Worm (Caenorhabditis elegans) whole organism, L4 larva: ENCODE results near the gene erg-28.

Experiments used
- D1046.2 ChIP-seq: fragments of 200-800 bp; sonication (Bioruptor generic); IDR thresholded peaks from 2 replicates; pipeline ENCODE4 v1.3.6; 2022; ENCODE audit warnings: missing genetic modification characterization, missing compliant biosample characterization
- F44E2.7 ChIP-seq: fragments of 200-800 bp; sonication (Bioruptor generic); IDR thresholded peaks from 2 replicates; pipeline ENCODE4 v2.1.2; 2022; ENCODE audit warnings: missing genetic modification characterization, missing compliant biosample characterization
- R02D3.7 ChIP-seq: fragments of 150-350 bp; sonication (generic microtip); optimal IDR thresholded peaks from 3 replicates; lab custom pipeline; 2014; ENCODE audit warnings: missing biosample characterization, missing genetic modification characterization
- T20F7.1 ChIP-seq: fragments of 200-800 bp; sonication (Bioruptor generic); optimal IDR thresholded peaks from 2 replicates; lab custom pipeline; 2018; ENCODE audit warnings: mild to moderate bottlenecking, missing genetic modification characterization, missing compliant biosample characterization
- Y105C5A.15 ChIP-seq: fragments of 200-800 bp; sonication (Bioruptor generic); IDR thresholded peaks from 2 replicates; pipeline ENCODE4 v1.3.6; 2022; ENCODE audit warnings: missing genetic modification characterization, missing compliant biosample characterization
- ZK337.2 ChIP-seq: fragments of 200-800 bp; sonication (Bioruptor generic); IDR thresholded peaks from 2 replicates; pipeline ENCODE4 v1.3.6; 2022; ENCODE audit warnings: missing genetic modification reagents, missing genetic modification characterization, missing compliant biosample characterization
- ZK546.5 ChIP-seq, 2 experiments: sonication (generic microtip); optimal IDR thresholded peaks; 2 replicates each; lab custom pipeline; 2017; ENCODE audit warnings: missing biosample characterization in 2 of 2, missing genetic modification characterization in 2 of 2
- aly-2 ChIP-seq: sonication (generic microtip); optimal IDR thresholded peaks from 2 replicates; lab custom pipeline; 2018; ENCODE audit warnings: missing biosample characterization, missing genetic modification characterization
- attf-4 ChIP-seq: sonication (generic microtip); optimal IDR thresholded peaks from 3 replicates; lab custom pipeline; 2017; ENCODE audit warnings: missing biosample characterization, missing genetic modification characterization
- ceh-28 ChIP-seq: fragments of 150-350 bp; optimal IDR thresholded peaks from 2 replicates; lab custom pipeline; 2014; ENCODE audit warnings: missing biosample characterization, missing genetic modification reagents, missing genetic modification characterization
- ceh-32 ChIP-seq: sonication (generic microtip); optimal IDR thresholded peaks from 2 replicates; lab custom pipeline; 2016; ENCODE audit warnings: mild to moderate bottlenecking, missing genetic modification characterization, missing compliant biosample characterization; ENCODE audit not compliant: poor library complexity
- ceh-44 ChIP-seq: fragments of 200-800 bp; sonication (Bioruptor generic); IDR thresholded peaks from 2 replicates; pipeline ENCODE4 v1.3.6; 2022; ENCODE audit warnings: missing genetic modification reagents, missing genetic modification characterization, missing compliant biosample characterization
- ceh-62 ChIP-seq: sonication (generic microtip); optimal IDR thresholded peaks from 2 replicates; lab custom pipeline; 2017; ENCODE audit warnings: missing biosample characterization, missing genetic modification characterization
- daf-19 ChIP-seq: fragments of 200-800 bp; sonication (Bioruptor generic); conservative IDR thresholded peaks from 2 replicates; pipeline ENCODE4 v1.3.6; 2022; ENCODE audit warnings: missing genetic modification characterization, missing compliant biosample characterization
- dve-1 ChIP-seq: sonication (generic microtip); optimal IDR thresholded peaks from 2 replicates; lab custom pipeline; 2017; ENCODE audit warnings: antibody characterized with exemption, mild to moderate bottlenecking, missing genetic modification characterization, missing compliant biosample characterization; ENCODE audit not compliant: insufficient read depth
- egl-43 ChIP-seq: fragments of 200-800 bp; sonication (Bioruptor generic); IDR thresholded peaks from 2 replicates; pipeline ENCODE4 v1.3.6; 2022; ENCODE audit warnings: missing genetic modification reagents, missing genetic modification characterization, missing compliant biosample characterization
- fkh-10 ChIP-seq: fragments of 150-350 bp; optimal IDR thresholded peaks from 2 replicates; lab custom pipeline; 2014; ENCODE audit warnings: missing biosample characterization, missing genetic modification reagents, missing genetic modification characterization
- fos-1 ChIP-seq: fragments of 150-350 bp; optimal IDR thresholded peaks from 2 replicates; lab custom pipeline; 2014; ENCODE audit warnings: missing biosample characterization, missing genetic modification characterization
- gei-8 ChIP-seq: fragments of 200-800 bp; sonication (Bioruptor generic); optimal IDR thresholded peaks from 2 replicates; lab custom pipeline; 2018; ENCODE audit warnings: mild to moderate bottlenecking, missing genetic modification characterization, missing compliant biosample characterization
- hif-1 ChIP-seq, 2 experiments: sonication (generic microtip); optimal IDR thresholded peaks; 2 replicates each; lab custom pipeline; 2016 to 2017; ENCODE audit warnings: missing compliant biosample characterization in 2 of 2, missing genetic modification characterization in 2 of 2, missing genetic modification reagents in 2 of 2, missing genotype in 2 of 2, mild to moderate bottlenecking in 1 of 2
- hlh-11 ChIP-seq: fragments of 200-800 bp; sonication (Bioruptor generic); optimal IDR thresholded peaks from 2 replicates; lab custom pipeline; 2018; ENCODE audit warnings: mild to moderate bottlenecking, missing genetic modification characterization, missing compliant biosample characterization
- hmg-1.1 ChIP-seq: fragments of 200-800 bp; sonication (Bioruptor generic); IDR thresholded peaks from 2 replicates; pipeline ENCODE4 v1.3.6; 2022; ENCODE audit warnings: missing genetic modification reagents, missing genetic modification characterization, missing compliant biosample characterization
- lim-7 ChIP-seq: fragments of 200-800 bp; sonication (Bioruptor generic); IDR thresholded peaks from 2 replicates; pipeline ENCODE4 v1.3.6; 2022; ENCODE audit warnings: missing genetic modification characterization, missing compliant biosample characterization
- lin-1 ChIP-seq: fragments of 200-800 bp; sonication (Bioruptor generic); IDR thresholded peaks from 2 replicates; pipeline ENCODE4 v1.3.6; 2022; ENCODE audit warnings: missing genetic modification reagents, missing genetic modification characterization, missing compliant biosample characterization
- lin-15B ChIP-seq: fragments of 150-350 bp; sonication (generic microtip); optimal IDR thresholded peaks from 3 replicates; lab custom pipeline; 2014; ENCODE audit warnings: missing biosample characterization, missing genetic modification characterization
- lin-39 ChIP-seq: fragments of 150-350 bp; optimal IDR thresholded peaks from 2 replicates; lab custom pipeline; 2014; ENCODE audit warnings: missing biosample characterization, missing genetic modification reagents, missing genetic modification characterization
- lir-3 ChIP-seq: sonication (generic microtip); optimal IDR thresholded peaks from 2 replicates; lab custom pipeline; 2016; ENCODE audit warnings: mild to moderate bottlenecking, missing genetic modification characterization, missing compliant biosample characterization
- madf-9 ChIP-seq: fragments of 200-800 bp; sonication (Bioruptor generic); conservative IDR thresholded peaks from 2 replicates; pipeline ENCODE4 v1.3.6; 2022; ENCODE audit warnings: missing genetic modification reagents, missing genetic modification characterization, missing compliant biosample characterization
- mdt-29 ChIP-seq: fragments of 200-800 bp; sonication (Bioruptor generic); IDR thresholded peaks from 2 replicates; pipeline ENCODE4 v1.3.6; 2022; ENCODE audit warnings: missing genetic modification reagents, missing genetic modification characterization, missing compliant biosample characterization
- mes-2 ChIP-seq: sonication (generic microtip); optimal IDR thresholded peaks from 2 replicates; lab custom pipeline; 2016; ENCODE audit warnings: missing genotype, mild to moderate bottlenecking, missing genetic modification characterization, missing compliant biosample characterization; ENCODE audit not compliant: poor library complexity, severe bottlenecking
- mxl-3 ChIP-seq: fragments of 200-800 bp; sonication (Bioruptor generic); optimal IDR thresholded peaks from 2 replicates; lab custom pipeline; 2018; ENCODE audit warnings: mild to moderate bottlenecking, missing genetic modification characterization, missing compliant biosample characterization
- nhr-10 ChIP-seq: fragments of 150-350 bp; optimal IDR thresholded peaks from 2 replicates; lab custom pipeline; 2014; ENCODE audit warnings: missing biosample characterization, missing genetic modification characterization
- nhr-102 ChIP-seq: sonication (generic microtip); optimal IDR thresholded peaks from 2 replicates; lab custom pipeline; 2016; ENCODE audit warnings: mild to moderate bottlenecking, missing genetic modification characterization, moderate library complexity, missing compliant biosample characterization
- nhr-28 ChIP-seq: fragments of 150-350 bp; optimal IDR thresholded peaks from 2 replicates; lab custom pipeline; 2014; ENCODE audit warnings: missing biosample characterization, missing genetic modification characterization
- nhr-41 ChIP-seq: fragments of 200-800 bp; sonication (Bioruptor generic); IDR thresholded peaks from 2 replicates; pipeline ENCODE4 v1.3.6; 2022; ENCODE audit warnings: missing genetic modification reagents, missing genetic modification characterization, missing compliant biosample characterization
- nhr-6 ChIP-seq: fragments of 150-350 bp; optimal IDR thresholded peaks from 2 replicates; lab custom pipeline; 2014; ENCODE audit warnings: missing biosample characterization, missing genetic modification characterization
- nhr-76 ChIP-seq: fragments of 150-350 bp; optimal IDR thresholded peaks from 2 replicates; lab custom pipeline; 2014; ENCODE audit warnings: missing biosample characterization, missing genetic modification characterization
- pha-4 ChIP-seq, 2 experiments: fragments of 150-350 bp in 1 of 2; fragments of 200-800 bp in 1 of 2; sonication (Bioruptor generic) in 1 of 2; IDR thresholded peaks in 1 of 2; optimal IDR thresholded peaks in 1 of 2; 2 replicates each; pipeline versions ENCODE4 v1.3.6 to Lab custom; 2014 to 2022; ENCODE audit warnings: missing genetic modification characterization in 2 of 2, missing genetic modification reagents in 2 of 2, missing biosample characterization in 1 of 2, missing compliant biosample characterization in 1 of 2
- php-3 ChIP-seq: fragments of 200-800 bp; sonication (Bioruptor generic); IDR thresholded peaks from 2 replicates; pipeline ENCODE4 v1.3.6; 2022; ENCODE audit warnings: missing genetic modification reagents, missing genetic modification characterization, missing compliant biosample characterization
- saeg-2 ChIP-seq: fragments of 200-800 bp; sonication (Bioruptor generic); IDR thresholded peaks from 2 replicates; pipeline ENCODE4 v1.3.6; 2022; ENCODE audit warnings: missing genetic modification reagents, missing genetic modification characterization, missing compliant biosample characterization
- skn-1 ChIP-seq: fragments of 150-350 bp; optimal IDR thresholded peaks from 2 replicates; lab custom pipeline; 2014; ENCODE audit warnings: missing biosample characterization, missing genetic modification characterization
- spr-3 ChIP-seq: fragments of 200-800 bp; sonication (Bioruptor generic); optimal IDR thresholded peaks from 2 replicates; lab custom pipeline; 2018; ENCODE audit warnings: mild to moderate bottlenecking, missing genetic modification characterization, missing compliant biosample characterization
- tag-97 ChIP-seq: fragments of 200-800 bp; sonication (Bioruptor generic); IDR thresholded peaks from 2 replicates; pipeline ENCODE4 v1.3.6; 2022; ENCODE audit warnings: missing genetic modification characterization, missing compliant biosample characterization
- zag-1 ChIP-seq: fragments of 150-350 bp; optimal IDR thresholded peaks from 2 replicates; lab custom pipeline; 2014; ENCODE audit warnings: missing biosample characterization, missing genetic modification characterization
- zfp-2 ChIP-seq: sonication (generic microtip); optimal IDR thresholded peaks from 2 replicates; lab custom pipeline; 2016; ENCODE audit warnings: mild to moderate bottlenecking, missing genetic modification characterization, missing compliant biosample characterization
- zfp-3 ChIP-seq: fragments of 200-800 bp; sonication (Bioruptor generic); conservative IDR thresholded peaks from 2 replicates; pipeline ENCODE4 v1.3.6; 2022; ENCODE audit warnings: missing genetic modification reagents, missing genetic modification characterization, missing compliant biosample characterization

The erg-28 gene

ce11 chrV:12592379-12592778 lies 14.8 kb upstream of the erg-28 start, which contains the start of gene C14C10.2:
C14C10.2 (minus strand) TSS chrV:12592479.
- TF ChIP-seq attf-4 (tag; lab: Kevin White, UChicago) = no peak

DNA sequence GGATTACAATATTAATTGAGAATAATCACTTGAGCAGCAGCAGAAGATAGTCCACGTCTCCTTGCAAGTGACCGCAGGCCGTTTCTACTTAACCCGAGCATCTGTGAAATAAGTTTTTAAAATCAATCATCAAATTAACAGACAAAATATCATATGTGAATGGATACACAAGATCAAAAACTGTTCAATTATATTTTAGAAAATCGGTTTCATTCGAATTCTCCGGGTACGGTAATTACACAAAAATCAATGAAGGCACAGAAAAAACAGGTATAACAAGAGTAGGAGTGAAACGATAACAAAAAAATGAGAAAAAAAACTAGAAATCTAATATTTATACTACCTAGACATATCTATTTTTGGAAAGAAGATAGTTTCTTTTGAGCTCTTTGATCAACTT lies 11.0 kb upstream of the erg-28 start, which contains the start of gene mma-1:
TSS of gene mma-1 (minus strand) at position 101 of the 400 bp plus-strand sequence.
- TF ChIP-seq nhr-102 (tag; lab: Kevin White, UChicago) (no peak), spr-3 (GFP tag; lab: Kevin White, UChicago) (no peak), hif-1 (tag; optimal IDR thresholded peaks at IDR 0.05; lab: Kevin White, UChicago) (no peak), ZK337.2 (GFP tag; lab: Robert Waterston, UW) (no peak)

- no peak for TF ChIP-seq ceh-32
- no peak for TF ChIP-seq F44E2.7 (GFP tag; lab: Robert Waterston, UW)
- TF ChIP-seq skn-1 (tag; lab: Kevin White, UChicago) = no peak
- TF ChIP-seq hlh-11 (tag; lab: Kevin White, UChicago) = peak; percentile 47
- no peak for TF ChIP-seq ZK546.5 (tag; optimal IDR thresholded peaks at IDR 0.05; lab: Kevin White, UChicago)
- 0 out of 2 replicates have a peak, but pooled peaks have one; percentile 40 for TF ChIP-seq nhr-41 (GFP tag; lab: Robert Waterston, UW)
- TF ChIP-seq mdt-29 (GFP tag; lab: Robert Waterston, UW) = no peak
- TF ChIP-seq nhr-28 (tag; lab: Kevin White, UChicago) = peak; percentile 43
- peak; percentile 9 for TF ChIP-seq T20F7.1 (GFP tag; lab: Kevin White, UChicago)
- no peak for TF ChIP-seq fos-1
- TF ChIP-seq saeg-2 (GFP tag; lab: Robert Waterston, UW) = peak; percentile 5; the same call in 1 of the 2 replicates
- peak; percentile 49 for TF ChIP-seq nhr-102 (tag; lab: Kevin White, UChicago)
- no peak for TF ChIP-seq daf-19
- TF ChIP-seq tag-97 (GFP tag; lab: Robert Waterston, UW) = no peak
- TF ChIP-seq php-3 (GFP tag; lab: Robert Waterston, UW) = no peak
- TF ChIP-seq zfp-3 = no peak; the same call in 1 of the 2 replicates
- no peak for TF ChIP-seq nhr-76
- no peak for TF ChIP-seq R02D3.7 (tag; lab: Kevin White, UChicago)
- TF ChIP-seq nhr-6 (tag; lab: Kevin White, UChicago) = peak; percentile 85
- TF ChIP-seq nhr-10 (tag; lab: Kevin White, UChicago) = no peak
- no peak for TF ChIP-seq ceh-44 (GFP tag; lab: Robert Waterston, UW)
- no peak for TF ChIP-seq lin-15B (tag; lab: Kevin White, UChicago)
- peak; percentile 76 for TF ChIP-seq pha-4 (GFP tag; IDR thresholded peaks at IDR 0.05; lab: Robert Waterston, UW)
- TF ChIP-seq pha-4 (tag; optimal IDR thresholded peaks at IDR 0.05; lab: Kevin White, UChicago) = no peak
- peak; percentile 50 for TF ChIP-seq mxl-3 (GFP tag; lab: Kevin White, UChicago)
- peak; percentile 17 for TF ChIP-seq spr-3 (GFP tag; lab: Kevin White, UChicago)
- TF ChIP-seq lin-39 = no peak
- TF ChIP-seq fkh-10 (GFP tag; lab: Kevin White, UChicago) = no peak
- TF ChIP-seq hmg-1.1 (GFP tag; lab: Robert Waterston, UW) = peak; percentile 56
- TF ChIP-seq attf-4 (tag; lab: Kevin White, UChicago) = no peak
- peak; percentile 83 for TF ChIP-seq D1046.2 (GFP tag; lab: Robert Waterston, UW)
- TF ChIP-seq dve-1 (tag; lab: Kevin White, UChicago) = no peak
- TF ChIP-seq zag-1 (tag; lab: Kevin White, UChicago) = no peak
- no peak for TF ChIP-seq ceh-28 (tag; lab: Kevin White, UChicago)
- peak; percentile 66; the same call in 1 of the 2 replicates for TF ChIP-seq lin-1 (GFP tag; lab: Robert Waterston, UW)
- TF ChIP-seq Y105C5A.15 (GFP tag; lab: Robert Waterston, UW) = no peak
- peak; percentile 84 for TF ChIP-seq lim-7 (GFP tag; lab: Robert Waterston, UW)
- TF ChIP-seq madf-9 (GFP tag; lab: Robert Waterston, UW) = peak; percentile 53; the same call in 1 of the 2 replicates
- no peak for TF ChIP-seq zfp-2 (tag; lab: Kevin White, UChicago)
- TF ChIP-seq ceh-62 = no peak
- TF ChIP-seq mes-2 = peak; percentile 77
- peak; percentile 86 for TF ChIP-seq egl-43 (GFP tag; lab: Robert Waterston, UW)
- TF ChIP-seq lir-3 (tag; lab: Kevin White, UChicago) = peak; percentile 13
- no peak for TF ChIP-seq aly-2
- TF ChIP-seq gei-8 (GFP tag; lab: Kevin White, UChicago) = peak; percentile 33
Measured at ce11 chrV:12596795-12597194, 10.4 kb upstream of the erg-28 start.
